Fruit fly (Drosophila melanogaster) whole organism, prepupa: ENCODE results near the gene CG9733.

ENCODE experiments used
- CG10631 ChIP-seq: fragments of 200-800 bp; sonication (Bioruptor generic); optimal IDR thresholded peaks from 2 replicates; lab custom pipeline; 2016; ENCODE audit warnings: missing biosample characterization, missing genetic modification characterization
- CG10669 ChIP-seq: fragments of 200-800 bp; sonication (Bioruptor generic); optimal IDR thresholded peaks from 3 replicates; lab custom pipeline; 2018; ENCODE audit warnings: missing biosample characterization, mild to moderate bottlenecking, missing genetic modification characterization, moderate library complexity
- CG11762 ChIP-seq: fragments of 200-800 bp; sonication (Bioruptor generic); optimal IDR thresholded peaks from 3 replicates; lab custom pipeline; 2016; ENCODE audit warnings: missing biosample characterization, missing genetic modification characterization; ENCODE audit not compliant: insufficient read depth
- CG15336 ChIP-seq: fragments of 200-800 bp; sonication (Bioruptor generic); IDR thresholded peaks from 2 replicates; pipeline ENCODE4 v1.3.6; 2022; ENCODE audit warnings: missing biosample characterization, missing genetic modification characterization
- CG1621 ChIP-seq: fragments of 200-800 bp; sonication (Bioruptor generic); optimal IDR thresholded peaks from 3 replicates; lab custom pipeline; 2018; ENCODE audit warnings: missing biosample characterization, mild to moderate bottlenecking, missing genetic modification characterization
- CG3032 ChIP-seq: fragments of 200-800 bp; optimal IDR thresholded peaks from 2 replicates; lab custom pipeline; 2019; ENCODE audit warnings: missing biosample characterization, mild to moderate bottlenecking, missing genetic modification characterization, moderate library complexity
- CG34406 ChIP-seq: fragments of 200-800 bp; sonication (Bioruptor generic); optimal IDR thresholded peaks from 3 replicates; lab custom pipeline; 2016; ENCODE audit warnings: missing biosample characterization, missing genetic modification characterization
- CG3919 ChIP-seq: fragments of 200-800 bp; sonication (Bioruptor generic); optimal IDR thresholded peaks from 3 replicates; lab custom pipeline; 2016; ENCODE audit warnings: missing biosample characterization, missing genetic modification characterization
- CG6163 ChIP-seq: fragments of 200-800 bp; sonication (Bioruptor generic); IDR thresholded peaks from 3 replicates; pipeline ENCODE4 v1.3.6; 2022; ENCODE audit warnings: missing biosample characterization, missing genetic modification characterization
- CG6276 ChIP-seq: fragments of 200-800 bp; sonication (Bioruptor generic); optimal IDR thresholded peaks from 2 replicates; lab custom pipeline; 2017; ENCODE audit warnings: missing biosample characterization, mild to moderate bottlenecking, missing genetic modification characterization
- CG6792 ChIP-seq: fragments of 200-800 bp; sonication (Bioruptor generic); optimal IDR thresholded peaks from 3 replicates; lab custom pipeline; 2016; ENCODE audit warnings: missing biosample characterization, missing genetic modification characterization
- CG6808 ChIP-seq: fragments of 200-800 bp; sonication (Bioruptor generic); optimal IDR thresholded peaks from 3 replicates; lab custom pipeline; 2017; ENCODE audit warnings: missing biosample characterization, missing genetic modification characterization, mild to moderate bottlenecking, moderate library complexity, missing genetic modification reagents
- CG6854 ChIP-seq: fragments of 200-800 bp; sonication (Bioruptor generic); optimal IDR thresholded peaks from 2 replicates; lab custom pipeline; 2017; ENCODE audit warnings: missing biosample characterization, mild to moderate bottlenecking, missing genetic modification characterization
- CG7368 ChIP-seq: fragments of 200-800 bp; sonication (Bioruptor generic); optimal IDR thresholded peaks from 3 replicates; lab custom pipeline; 2016; ENCODE audit warnings: missing biosample characterization, missing genetic modification characterization
- CG8119 ChIP-seq: fragments of 200-800 bp; sonication (Bioruptor generic); IDR thresholded peaks from 3 replicates; pipeline ENCODE4 v1.3.6; 2022; ENCODE audit warnings: missing biosample characterization, missing genetic modification characterization
- CG8319 ChIP-seq: fragments of 200-800 bp; sonication (Bioruptor generic); optimal IDR thresholded peaks from 3 replicates; lab custom pipeline; 2016; ENCODE audit warnings: missing biosample characterization, missing genetic modification characterization
- CG8632 ChIP-seq: fragments of 200-800 bp; sonication (Bioruptor generic); optimal IDR thresholded peaks from 3 replicates; lab custom pipeline; 2016; ENCODE audit warnings: missing biosample characterization, missing genetic modification characterization
- CG9139 ChIP-seq: fragments of 200-800 bp; sonication (Bioruptor generic); optimal IDR thresholded peaks from 3 replicates; lab custom pipeline; 2017; ENCODE audit warnings: missing biosample characterization, mild to moderate bottlenecking, missing genetic modification characterization
- Eip75B ChIP-seq: fragments of 200-800 bp; sonication (Bioruptor generic); optimal IDR thresholded peaks from 3 replicates; lab custom pipeline; 2016; ENCODE audit warnings: missing biosample characterization, missing genetic modification characterization
- Eip78C ChIP-seq: fragments of 200-800 bp; sonication (Bioruptor generic); peaks from one replicate; lab custom pipeline; 2016; ENCODE audit warnings: missing biosample characterization, missing genetic modification characterization
- Eip93F ChIP-seq: fragments of 200-800 bp; sonication (Bioruptor generic); optimal IDR thresholded peaks from 2 replicates; lab custom pipeline; 2016; ENCODE audit warnings: missing biosample characterization, mild to moderate bottlenecking, missing genetic modification characterization
- Ets21C ChIP-seq: fragments of 200-800 bp; sonication (Bioruptor generic); optimal IDR thresholded peaks from 3 replicates; lab custom pipeline; 2016; ENCODE audit warnings: missing biosample characterization, missing genetic modification characterization
- Ets96B ChIP-seq: fragments of 200-800 bp; optimal IDR thresholded peaks from 2 replicates; lab custom pipeline; 2019; ENCODE audit warnings: missing biosample characterization, mild to moderate bottlenecking, missing genetic modification characterization, moderate library complexity
- Hr38 ChIP-seq: sonication (Bioruptor generic); optimal IDR thresholded peaks from 2 replicates; lab custom pipeline; 2016; ENCODE audit warnings: missing biosample characterization, missing genetic modification characterization
- Hr39 ChIP-seq: fragments of 200-800 bp; sonication (Bioruptor generic); optimal IDR thresholded peaks from 2 replicates; lab custom pipeline; 2016; ENCODE audit warnings: missing biosample characterization, missing genetic modification characterization
- Hr4 ChIP-seq: fragments of 200-800 bp; sonication (Bioruptor generic); optimal IDR thresholded peaks from 3 replicates; lab custom pipeline; 2016; ENCODE audit warnings: missing biosample characterization, missing genetic modification characterization
- Met ChIP-seq: fragments of 200-800 bp; sonication (Bioruptor generic); optimal IDR thresholded peaks from 3 replicates; lab custom pipeline; 2016; ENCODE audit warnings: missing biosample characterization, missing genetic modification characterization
- OdsH ChIP-seq: fragments of 200-800 bp; sonication (Bioruptor generic); optimal IDR thresholded peaks from 3 replicates; lab custom pipeline; 2016; ENCODE audit warnings: missing biosample characterization, missing genetic modification characterization
- Sox14 ChIP-seq: fragments of 200-800 bp; sonication (Bioruptor generic); optimal IDR thresholded peaks from 3 replicates; lab custom pipeline; 2016; ENCODE audit warnings: missing biosample characterization, missing genetic modification characterization
- Sox15 ChIP-seq: fragments of 200-800 bp; sonication (Bioruptor generic); optimal IDR thresholded peaks from 3 replicates; lab custom pipeline; 2016; ENCODE audit warnings: missing biosample characterization, missing genetic modification characterization
- achi ChIP-seq: fragments of 200-800 bp; sonication (Bioruptor generic); optimal IDR thresholded peaks from 3 replicates; lab custom pipeline; 2016; ENCODE audit warnings: missing biosample characterization, missing genetic modification characterization
- acj6 ChIP-seq: fragments of 200-800 bp; sonication (Bioruptor generic); optimal IDR thresholded peaks from 3 replicates; lab custom pipeline; 2016; ENCODE audit warnings: missing biosample characterization, missing genetic modification characterization
- cyc ChIP-seq: fragments of 200-800 bp; sonication (Bioruptor generic); optimal IDR thresholded peaks from 3 replicates; lab custom pipeline; 2016; ENCODE audit warnings: missing biosample characterization, missing genetic modification characterization
- dsx ChIP-seq: fragments of 200-800 bp; optimal IDR thresholded peaks from 3 replicates; lab custom pipeline; 2019; ENCODE audit warnings: missing biosample characterization, mild to moderate bottlenecking, missing genetic modification characterization, moderate library complexity; ENCODE audit not compliant: poor library complexity, severe bottlenecking
- eg ChIP-seq: fragments of 200-800 bp; sonication (Bioruptor generic); IDR thresholded peaks from 3 replicates; pipeline ENCODE4 v1.3.6; 2022; ENCODE audit warnings: missing biosample characterization, missing genetic modification characterization
- esn ChIP-seq: fragments of 200-800 bp; sonication (Bioruptor generic); optimal IDR thresholded peaks from 2 replicates; lab custom pipeline; 2016; ENCODE audit warnings: missing biosample characterization, mild to moderate bottlenecking, missing genetic modification characterization, moderate library complexity
- fd59A ChIP-seq: fragments of 200-800 bp; sonication (Bioruptor generic); optimal IDR thresholded peaks from 2 replicates; lab custom pipeline; 2017; ENCODE audit warnings: missing biosample characterization, mild to moderate bottlenecking, missing genetic modification characterization, missing genetic modification reagents
- fd85E ChIP-seq: fragments of 200-800 bp; sonication (Bioruptor generic); optimal IDR thresholded peaks from 3 replicates; lab custom pipeline; 2016; ENCODE audit warnings: missing biosample characterization, missing genetic modification characterization
- lz ChIP-seq: fragments of 200-800 bp; sonication (Bioruptor generic); optimal IDR thresholded peaks from 3 replicates; lab custom pipeline; 2016; ENCODE audit warnings: missing biosample characterization, missing genetic modification characterization
- net ChIP-seq: fragments of 200-800 bp; sonication (Bioruptor generic); optimal IDR thresholded peaks from 3 replicates; lab custom pipeline; 2016; ENCODE audit warnings: missing biosample characterization, missing genetic modification characterization
- pdm3 ChIP-seq: fragments of 200-800 bp; sonication (Bioruptor generic); optimal IDR thresholded peaks from 3 replicates; lab custom pipeline; 2016; ENCODE audit warnings: missing biosample characterization, missing genetic modification characterization
- salr ChIP-seq, 2 experiments: fragments of 200-800 bp; sonication (Bioruptor generic); optimal IDR thresholded peaks; 3 replicates each; lab custom pipeline; 2016 to 2018; ENCODE audit warnings: missing biosample characterization in 2 of 2, missing genetic modification characterization in 2 of 2, mild to moderate bottlenecking in 1 of 2
- spab ChIP-seq: fragments of 200-800 bp; sonication (Bioruptor generic); optimal IDR thresholded peaks from 2 replicates; lab custom pipeline; 2017; ENCODE audit warnings: missing biosample characterization, mild to moderate bottlenecking, missing genetic modification characterization, missing genetic modification reagents
- ss ChIP-seq, 2 experiments: fragments of 200-800 bp; sonication (Bioruptor generic); optimal IDR thresholded peaks; 2 replicates in 1 of 2; 3 replicates in 1 of 2; lab custom pipeline; 2017 to 2018; ENCODE audit warnings: mild to moderate bottlenecking in 2 of 2, missing biosample characterization in 2 of 2, missing genetic modification characterization in 2 of 2, moderate library complexity in 1 of 2
- svp ChIP-seq: fragments of 200-800 bp; sonication (Bioruptor generic); peaks from one replicate; lab custom pipeline; 2016; ENCODE audit warnings: missing biosample characterization, missing genetic modification characterization
- topi ChIP-seq: fragments of 200-800 bp; sonication (Bioruptor generic); optimal IDR thresholded peaks from 3 replicates; lab custom pipeline; 2016; ENCODE audit warnings: missing biosample characterization, missing genetic modification characterization

Gene CG9733

DNA sequence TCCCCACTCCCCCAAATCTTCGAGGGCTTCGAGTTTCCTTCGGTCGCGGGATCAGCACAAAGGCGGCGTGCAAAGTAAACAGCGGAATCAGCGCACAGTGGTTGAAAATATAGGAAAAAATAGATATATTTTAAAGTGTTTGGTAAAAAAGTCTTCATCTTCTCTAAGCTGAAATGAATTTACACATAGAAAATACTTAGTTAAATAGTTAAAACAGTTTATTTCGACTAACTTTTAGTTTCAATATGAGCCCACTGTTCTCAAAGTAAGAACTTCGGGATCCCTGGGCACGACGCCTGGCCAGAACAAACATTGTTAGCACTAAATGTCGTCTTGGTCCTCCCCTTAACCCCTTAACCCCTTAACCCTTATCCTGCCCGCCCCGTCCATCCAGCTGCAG is 15.3 kb upstream of the CG9733 start (continued):
- TF ChIP-seq OdsH (peak; percentile 93), topi (GFP tag; lab: Kevin White, UChicago) (peak; percentile 91), CG15336 (peak; percentile 78), CG8632 (GFP tag; lab: Kevin White, UChicago) (peak; percentile 95), CG11762 (peak; percentile 89), CG6854 (peak; percentile 87), Met (GFP tag; lab: Kevin White, UChicago) (peak; percentile 94), svp (GFP tag; lab: Kevin White, UChicago) (peak; percentile 96), Hr4 (GFP tag; lab: Kevin White, UChicago) (peak; percentile 65), CG8119 (GFP tag; lab: Robert Waterston, UW) (peak; percentile 88), CG3919 (GFP tag; lab: Kevin White, UChicago) (peak; percentile 96), Ets21C (GFP tag; lab: Kevin White, UChicago) (peak; percentile 84), CG10631 (GFP tag; lab: Kevin White, UChicago) (peak; percentile 97), Eip93F (peak; percentile 79)

DNA sequence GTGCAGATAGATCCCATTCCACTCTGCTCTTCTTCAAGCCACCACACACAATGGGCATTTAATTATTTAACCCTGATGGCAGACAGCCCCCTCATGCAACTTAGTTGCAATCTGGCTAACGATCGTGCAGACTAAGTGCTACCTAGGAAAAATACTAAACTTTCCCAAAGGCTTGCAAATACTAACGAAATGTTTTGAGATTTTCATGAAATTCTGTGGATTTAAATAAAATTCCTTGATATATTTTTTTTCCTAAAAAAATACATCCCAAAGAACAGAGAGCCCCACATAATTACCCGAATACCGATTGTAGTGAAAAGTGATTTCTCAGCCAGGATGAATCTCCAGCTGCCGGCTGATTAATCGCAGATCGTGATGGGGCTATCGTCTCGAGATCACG is 13.1 kb upstream of the CG9733 start:
- peak; percentile 24 for TF ChIP-seq acj6 (GFP tag; lab: Kevin White, UChicago)
- TF ChIP-seq Hr4 (GFP tag; lab: Kevin White, UChicago) = peak; percentile 21
- no peak for TF ChIP-seq eg (GFP tag; lab: Robert Waterston, UW)
- TF ChIP-seq CG6792 (GFP tag; lab: Kevin White, UChicago) = peak; percentile 15
- TF ChIP-seq cyc (GFP tag; lab: Kevin White, UChicago) = no peak
- TF ChIP-seq CG10631 (GFP tag; lab: Kevin White, UChicago) = peak; percentile 72
- TF ChIP-seq dsx = peak; percentile 100
- peak in 1 of 2 experiments; percentile 45 for TF ChIP-seq ss (GFP tag; optimal IDR thresholded peaks at IDR 0.05; lab: Kevin White, UChicago)
- TF ChIP-seq fd85E = no peak
- peak; percentile 44 for TF ChIP-seq Eip75B (GFP tag; lab: Kevin White, UChicago)
- no peak for TF ChIP-seq CG11762
- peak; percentile 75 for TF ChIP-seq fd59A (GFP tag; lab: Kevin White, UChicago)
- peak; percentile 19 for TF ChIP-seq CG7368 (GFP tag; lab: Kevin White, UChicago)
- peak; percentile 17 for TF ChIP-seq CG34406 (GFP tag; lab: Kevin White, UChicago)
- TF ChIP-seq net (GFP tag; lab: Kevin White, UChicago) = peak; percentile 35
- TF ChIP-seq CG6808 (GFP tag; lab: Kevin White, UChicago) = peak; percentile 67
- TF ChIP-seq achi (GFP tag; lab: Kevin White, UChicago) = peak; percentile 49
- TF ChIP-seq CG6163 (GFP tag; lab: Robert Waterston, UW) = peak; percentile 64
- peak; percentile 37 for TF ChIP-seq Sox14 (GFP tag; lab: Kevin White, UChicago)
- TF ChIP-seq CG3919 (GFP tag; lab: Kevin White, UChicago) = peak; percentile 66
- peak; percentile 87 for TF ChIP-seq CG10669
- peak; percentile 43 for TF ChIP-seq CG9139 (GFP tag; lab: Kevin White, UChicago)
- no peak for TF ChIP-seq lz
- peak; percentile 31 for TF ChIP-seq Met (GFP tag; lab: Kevin White, UChicago)
- no peak for TF ChIP-seq Hr38
- TF ChIP-seq OdsH = peak; percentile 40
- peak; percentile 33; the same call in 2 of the 3 replicates for TF ChIP-seq CG8119 (GFP tag; lab: Robert Waterston, UW)
- TF ChIP-seq Ets96B = peak; percentile 85
- TF ChIP-seq CG6276 = no peak
- TF ChIP-seq spab (GFP tag; lab: Kevin White, UChicago) = peak; percentile 69
- peak; percentile 82 for TF ChIP-seq CG3032 (tag; lab: Kevin White, UChicago)
- TF ChIP-seq CG15336 = no peak
- TF ChIP-seq esn (GFP tag; lab: Kevin White, UChicago) = no peak
- TF ChIP-seq topi (GFP tag; lab: Kevin White, UChicago) = no peak
- peak; percentile 36 for TF ChIP-seq CG8319 (GFP tag; lab: Kevin White, UChicago)
- no peak for TF ChIP-seq Hr39 (GFP tag; lab: Kevin White, UChicago)
- peak in 1 of 2 experiments; percentile 67 for TF ChIP-seq salr (GFP tag; optimal IDR thresholded peaks at IDR 0.05; lab: Kevin White, UChicago)
- peak; percentile 42 for TF ChIP-seq pdm3 (GFP tag; lab: Kevin White, UChicago)
- TF ChIP-seq CG1621 (tag; lab: Kevin White, UChicago) = peak; percentile 66
- peak; percentile 78 for TF ChIP-seq Eip78C (GFP tag; lab: Kevin White, UChicago)
- no peak for TF ChIP-seq Sox15 (GFP tag; lab: Kevin White, UChicago)
